Fruit fly (Drosophila melanogaster): Measurements from ENCODE around the gene CG43980.

The CG43980 gene

DNA sequence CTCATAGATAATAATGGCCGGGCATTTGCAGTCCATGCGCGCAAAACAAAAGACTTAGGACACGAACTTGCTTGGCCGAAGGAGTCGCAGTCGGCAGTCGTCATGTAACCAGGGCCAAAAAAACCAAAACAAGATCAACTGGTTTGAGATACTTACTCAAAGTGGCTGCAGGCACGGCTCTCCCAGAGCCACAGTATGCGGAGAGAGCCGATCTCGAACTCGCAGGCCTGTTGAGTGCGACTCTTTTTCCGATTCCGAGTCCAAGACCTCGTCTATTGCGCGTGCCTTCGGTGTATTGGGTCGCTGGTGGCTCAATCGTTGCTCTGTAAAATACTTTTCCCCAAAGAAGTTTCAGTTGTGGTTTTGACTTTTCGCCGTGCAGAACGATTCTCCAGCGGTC, at the start of gene CG43980:
Gene CG43980, plus strand, starts transcription at position 352 of the 400 bp plus-strand sequence.
- TF ChIP-seq CTCF (optimal IDR thresholded peaks at IDR 0.05) (no peak), CG8478 (optimal IDR thresholded peaks at IDR 0.05) (no peak)

DNA sequence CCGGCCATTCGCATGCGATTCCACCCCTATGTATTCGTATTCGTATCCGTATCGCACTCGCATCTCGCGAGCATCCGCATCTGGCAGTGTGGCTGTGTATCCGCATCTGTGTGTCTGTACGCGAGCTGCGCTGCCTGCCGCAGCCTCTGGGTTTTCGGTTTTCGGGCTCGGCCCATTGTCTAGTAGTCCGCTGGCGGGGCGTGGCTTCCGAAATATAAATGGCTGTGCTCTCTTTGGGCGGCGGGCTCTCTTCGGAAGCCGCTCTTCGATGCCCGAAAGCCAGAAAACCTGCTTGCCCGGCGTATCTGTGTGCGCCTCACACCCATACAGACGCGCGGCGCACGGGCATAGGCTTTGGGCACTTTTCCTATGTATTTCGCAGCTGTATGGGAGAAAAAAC, 46.4 kb upstream of the CG43980 start:
- TF ChIP-seq CTCF (optimal IDR thresholded peaks at IDR 0.05): no peak
- TF ChIP-seq CG8478 (optimal IDR thresholded peaks at IDR 0.05): no peak

dm6 chr3L:21602275-21602674, 42.5 kb upstream of the CG43980 start:
- TF ChIP-seq CG8478 (optimal IDR thresholded peaks at IDR 0.05) (no peak), CTCF (optimal IDR thresholded peaks at IDR 0.05) (no peak)

dm6 chr3L:21604265-21604664, 40.5 kb upstream of the CG43980 start:
- TF ChIP-seq CG8478 (optimal IDR thresholded peaks at IDR 0.05) (no peak), CTCF (optimal IDR thresholded peaks at IDR 0.05) (peak; percentile 99 to 100)

DNA sequence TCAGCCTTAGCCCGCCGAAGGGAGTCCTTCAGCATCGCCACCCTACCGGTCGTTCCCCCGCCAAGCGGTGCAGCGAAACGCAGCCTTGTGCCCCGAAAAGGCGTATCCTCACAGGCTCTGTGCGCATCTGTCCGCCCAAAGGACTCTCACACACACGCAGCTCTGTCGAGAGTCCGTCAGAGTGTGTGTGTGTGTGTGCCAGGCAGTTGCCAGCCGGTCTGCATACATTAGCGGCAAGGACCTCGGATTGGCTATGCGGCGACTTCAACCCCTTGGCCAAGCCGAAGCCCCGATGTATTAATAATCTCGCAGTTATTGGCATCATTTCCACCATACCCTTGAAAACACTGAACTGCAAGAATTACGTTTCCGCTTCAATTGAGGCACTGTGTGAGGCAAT, 34.2 kb upstream of the CG43980 start:
- no peak for TF ChIP-seq CG8478 (optimal IDR thresholded peaks at IDR 0.05)
- TF ChIP-seq CTCF (optimal IDR thresholded peaks at IDR 0.05): no peak

DNA sequence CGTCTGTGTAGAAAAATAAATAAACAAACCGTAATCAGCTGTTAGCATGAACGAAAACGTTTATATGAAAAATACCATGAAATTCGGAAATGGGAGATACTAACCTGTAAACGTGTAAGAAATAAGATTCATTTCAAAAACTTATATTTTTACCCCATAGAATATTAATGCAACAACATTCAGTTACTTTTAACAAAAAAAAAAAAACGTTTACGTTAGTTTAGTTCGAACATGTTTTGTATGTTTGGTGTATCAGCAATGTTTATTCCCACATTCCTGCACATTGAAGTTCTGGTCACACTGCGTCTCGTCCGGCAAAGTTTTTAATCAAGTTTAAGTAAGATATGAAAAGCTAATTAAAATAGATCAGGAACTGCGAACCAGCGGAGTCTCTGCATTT, 27.4 kb upstream of the CG43980 start, which contains the start of the genes S1P and CG11307:
Gene S1P, minus strand, starts transcription at position 23 of the 400 bp plus-strand sequence.
Gene CG11307, plus strand, starts transcription at position 270 of the 400 bp plus-strand sequence.
- no peak for TF ChIP-seq CTCF (optimal IDR thresholded peaks at IDR 0.05)
- TF ChIP-seq CG8478 (optimal IDR thresholded peaks at IDR 0.05): no peak

DNA sequence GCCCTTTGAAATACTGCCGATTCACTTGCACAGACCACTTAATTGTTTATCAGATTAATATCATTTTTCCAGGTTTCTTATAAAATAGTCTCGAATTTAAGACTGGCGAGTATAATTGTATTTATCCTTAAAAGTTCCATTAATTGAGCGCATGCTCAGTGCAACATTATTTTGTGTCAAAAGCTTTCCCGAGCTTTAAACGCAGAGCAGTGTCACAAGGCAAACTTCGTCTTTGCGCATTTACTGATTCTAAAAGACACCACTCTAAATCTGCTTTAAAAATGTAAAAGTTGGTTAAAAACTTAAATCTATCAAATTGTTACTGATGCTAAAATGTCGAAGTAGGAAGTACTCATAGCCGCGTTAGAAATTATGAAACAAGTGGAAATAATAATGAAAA, 19.2 kb upstream of the CG43980 start, which contains the start of the genes CG7166 and Alg11:
Gene CG7166, minus strand, starts transcription at position 101 of the 400 bp plus-strand sequence.
Gene Alg11, plus strand, starts transcription at position 260 of the 400 bp plus-strand sequence.
- no peak for TF ChIP-seq CTCF (optimal IDR thresholded peaks at IDR 0.05)
- no peak for TF ChIP-seq CG8478 (optimal IDR thresholded peaks at IDR 0.05)

DNA sequence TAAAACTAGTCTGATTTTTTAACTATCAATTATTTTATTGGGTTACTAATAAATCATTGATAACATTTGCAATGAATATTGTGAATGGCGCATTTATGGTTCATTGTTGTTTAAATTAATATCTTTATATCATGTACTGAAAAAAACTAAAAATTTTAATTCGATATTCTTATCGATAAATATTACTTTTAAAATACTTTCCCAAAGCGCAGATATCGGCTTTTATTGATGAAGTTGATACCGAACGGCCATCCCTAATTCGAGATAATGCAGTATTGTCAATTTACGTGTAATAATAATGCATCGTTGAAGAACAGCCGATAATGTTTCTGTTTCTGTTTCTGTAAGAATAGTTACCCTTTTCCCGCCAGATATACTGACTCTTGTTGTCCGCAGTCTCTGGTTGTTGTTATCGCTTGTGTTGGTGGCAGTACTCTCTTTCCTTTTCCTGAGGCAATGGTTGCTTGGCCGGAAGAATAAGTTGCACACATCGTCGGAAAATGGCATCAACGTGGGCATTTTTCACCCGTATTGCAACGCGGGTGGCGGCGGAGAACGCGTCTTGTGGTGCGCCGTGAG, 18.6 kb upstream of the CG43980 start:
- TF ChIP-seq CG8478 (optimal IDR thresholded peaks at IDR 0.05) (no peak), CTCF (optimal IDR thresholded peaks at IDR 0.05) (no peak)

DNA sequence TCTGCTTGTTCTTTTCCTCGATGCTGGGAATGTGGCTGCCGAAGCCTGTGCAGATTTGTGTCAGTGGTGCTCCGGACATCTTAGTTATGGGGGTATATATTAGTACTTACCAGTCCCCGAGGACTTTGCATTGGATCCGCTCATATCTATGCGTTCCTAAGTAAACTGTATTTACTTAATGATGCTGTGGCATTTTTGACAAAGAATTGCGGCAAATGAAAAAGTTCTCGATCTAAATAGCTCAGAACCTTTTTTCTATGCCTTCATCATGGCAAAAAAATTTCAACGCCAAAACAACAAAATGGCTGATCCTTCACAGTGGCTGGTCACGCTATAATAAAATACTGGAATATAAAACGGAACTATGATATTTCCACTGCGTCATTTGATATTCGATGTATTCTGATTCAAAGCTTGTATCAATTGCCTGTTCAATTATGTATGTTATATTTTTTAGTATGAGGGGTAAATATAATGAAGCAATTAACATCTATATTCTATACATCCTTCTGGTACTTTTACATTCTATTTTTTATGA, 10.5 kb upstream of the CG43980 start, which contains the start of gene MED1:
Gene MED1, minus strand, starts transcription at position 295 of the 538 bp plus-strand sequence.
- TF ChIP-seq CG8478 (optimal IDR thresholded peaks at IDR 0.05): no peak
- no peak for TF ChIP-seq CTCF (optimal IDR thresholded peaks at IDR 0.05)

DNA sequence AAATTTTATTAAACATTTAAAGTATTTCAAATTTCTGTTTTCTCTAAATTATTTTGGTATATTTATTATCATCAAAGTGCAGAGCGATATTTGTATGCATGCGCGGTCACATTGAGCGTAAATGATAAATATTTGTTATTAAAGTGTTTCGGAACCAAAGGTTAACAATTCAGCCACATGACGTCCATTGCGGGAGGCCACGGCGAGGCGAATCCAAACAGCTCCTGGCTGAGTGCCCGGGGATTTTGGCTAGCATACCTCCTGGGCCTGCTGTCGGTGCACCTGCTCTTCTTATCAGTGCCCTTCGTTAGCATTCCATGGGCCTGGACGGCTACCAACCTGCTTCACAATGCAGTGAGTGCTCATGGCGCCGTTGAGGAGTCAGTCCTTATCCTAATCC, 9.6 kb upstream of the CG43980 start, which contains the start of gene ORMDL:
Gene ORMDL, plus strand, starts transcription at position 98 of the 400 bp plus-strand sequence.
- TF ChIP-seq CG8478 (optimal IDR thresholded peaks at IDR 0.05): no peak
- no peak for TF ChIP-seq CTCF (optimal IDR thresholded peaks at IDR 0.05)

dm6 chr3L:21636265-21636993, 8.3 kb upstream of the CG43980 start, which contains the start of gene CG32444:
CG32444 (plus strand) TSS chr3L:21636947.
- no peak for TF ChIP-seq CTCF (optimal IDR thresholded peaks at IDR 0.05)
- no peak for TF ChIP-seq CG8478 (optimal IDR thresholded peaks at IDR 0.05)

DNA sequence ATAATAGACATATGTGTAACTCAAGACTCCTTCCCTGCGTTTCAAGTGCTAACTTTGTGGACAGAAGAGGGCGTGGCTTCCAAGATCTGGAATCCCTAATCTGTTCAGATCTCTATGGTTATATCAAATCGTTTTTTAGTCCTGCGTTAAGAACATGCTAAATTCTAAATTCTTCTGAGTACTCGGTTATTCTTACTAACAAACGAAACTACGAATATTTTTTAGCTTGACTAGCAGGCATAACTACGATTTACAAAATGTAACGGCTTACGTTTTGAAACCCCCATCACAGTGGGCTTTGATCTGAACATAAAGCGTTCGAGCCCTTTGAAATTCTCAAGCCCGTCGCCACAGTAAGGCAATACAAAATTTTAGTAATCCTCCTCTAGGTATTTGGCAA, 5.7 kb upstream of the CG43980 start, which contains the start of gene CG32445:
Gene CG32445, plus strand, starts transcription at position 301 of the 400 bp plus-strand sequence.
- TF ChIP-seq CTCF (optimal IDR thresholded peaks at IDR 0.05) (no peak), CG8478 (optimal IDR thresholded peaks at IDR 0.05) (no peak)

DNA sequence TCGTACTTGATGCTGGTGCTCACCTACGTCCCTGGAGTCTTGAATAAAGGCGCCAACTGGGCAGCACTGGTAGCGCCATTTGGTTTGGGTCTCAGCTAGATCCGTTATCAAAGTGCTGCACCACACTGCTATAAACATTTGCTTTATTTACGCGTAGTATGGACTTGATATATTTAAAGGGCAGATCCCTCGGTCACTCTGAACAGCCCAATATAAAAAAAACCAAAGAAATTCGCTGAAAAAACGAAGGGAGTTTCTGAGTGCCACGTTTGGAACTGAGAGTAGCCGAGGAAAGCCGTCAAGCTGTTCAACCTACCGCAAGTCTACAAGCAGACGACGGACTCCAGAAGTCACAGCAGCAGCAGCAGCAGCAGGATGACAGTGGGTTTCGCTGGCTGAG, 3.9 kb upstream of the CG43980 start, which contains the start of gene Atox1:
Gene Atox1, plus strand, starts transcription at position 181 of the 400 bp plus-strand sequence.
- TF ChIP-seq CG8478 (optimal IDR thresholded peaks at IDR 0.05) (no peak), CTCF (optimal IDR thresholded peaks at IDR 0.05) (peak; percentile 79 to 81)

dm6 chr3L:21642908-21643572, 1.7 kb upstream of the CG43980 start:
- TF ChIP-seq CG8478 (optimal IDR thresholded peaks at IDR 0.05) (no peak), CTCF (optimal IDR thresholded peaks at IDR 0.05) (no peak)

dm6 chr3L:21644176-21644575, 582 bp upstream of the CG43980 start:
- TF ChIP-seq CTCF (optimal IDR thresholded peaks at IDR 0.05) (no peak), CG8478 (optimal IDR thresholded peaks at IDR 0.05) (no peak)
